Fruit fly (Drosophila melanogaster) whole organism, embryonic: ENCODE data around the gene CG7365.

Experiments used
- CG13624 ChIP-seq: fragments of 200-800 bp; sonication (Bioruptor generic); optimal IDR thresholded peaks from 2 replicates; lab custom pipeline; 2016; ENCODE audit warnings: missing biosample characterization, missing genetic modification characterization
- Ets65A ChIP-seq: fragments of 200-800 bp; sonication (Bioruptor generic); peaks from one replicate; lab custom pipeline; 2016; ENCODE audit warnings: missing biosample characterization, missing genetic modification characterization

CG7365 gene

dm6 chr3L:20085035-20085434, 42.1 kb downstream of the CG7365 start:
- TF ChIP-seq Ets65A (GFP tag; lab: Kevin White, UChicago), result peak; percentile 91
- no peak for TF ChIP-seq CG13624 (GFP tag; lab: Kevin White, UChicago)
